Fruit fly (Drosophila melanogaster): Measurements from ENCODE around the gene Rcd-1.

Rcd-1 gene

DNA sequence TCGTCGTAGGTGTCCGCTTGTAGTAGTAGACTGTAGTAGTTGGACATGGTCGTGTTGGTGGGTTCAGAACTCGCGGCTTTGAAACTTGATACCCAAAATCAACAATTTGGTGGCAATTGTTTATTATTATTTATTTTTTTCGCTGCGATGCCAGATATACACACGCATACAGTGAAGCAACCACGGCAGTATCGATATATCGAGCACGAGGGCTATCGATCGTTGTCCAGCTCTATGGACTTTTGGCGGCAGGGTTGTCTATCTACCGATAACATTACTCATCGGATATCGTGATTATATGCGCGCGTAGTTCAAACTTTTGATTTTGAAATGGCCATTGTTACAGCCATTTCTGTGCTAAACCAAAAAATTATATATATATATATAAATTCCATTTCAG lies 36.9 kb upstream of the Rcd-1 start, which contains the start of gene CG14220 (continued):
- TF ChIP-seq ERR (GFP tag; optimal IDR thresholded peaks at IDR 0.05) (no peak), CG14860 (GFP tag; IDR thresholded peaks at IDR 0.05; ENCODE audit: partially characterized antibody) (peak; percentile 90), org-1 (GFP tag; optimal IDR thresholded peaks at IDR 0.05) (no peak), D (optimal IDR thresholded peaks at IDR 0.05) (no peak), D (GFP tag; optimal IDR thresholded peaks at IDR 0.05) (no peak), Ptx1 (GFP tag; IDR thresholded peaks at IDR 0.05) (no peak), danr (GFP tag; IDR thresholded peaks at IDR 0.05) (no peak), crol (GFP tag; IDR thresholded peaks at IDR 0.05) (no peak), HHEX (GFP tag; optimal IDR thresholded peaks at IDR 0.05) (no peak), CG17912 (GFP tag; optimal IDR thresholded peaks at IDR 0.05) (no peak), Optix (GFP tag; IDR thresholded peaks at IDR 0.05) (no peak), cas (GFP tag; IDR thresholded peaks at IDR 0.05) (no peak), oc (tag; optimal IDR thresholded peaks at IDR 0.05) (no peak), lbe (GFP tag; optimal IDR thresholded peaks at IDR 0.05) (peak; percentile 32), chif (GFP tag; optimal IDR thresholded peaks at IDR 0.05) (no peak), CG9727 (GFP tag; optimal IDR thresholded peaks at IDR 0.05) (no peak), CG18262 (tag; optimal IDR thresholded peaks at IDR 0.05) (peak; percentile 7), CG13287 (GFP tag; IDR thresholded peaks at IDR 0.05; ENCODE audit: partially characterized antibody) (peak; percentile 93), sd (tag; optimal IDR thresholded peaks at IDR 0.05) (no peak), odd (GFP tag; optimal IDR thresholded peaks at IDR 0.05) (no peak), croc (GFP tag; conservative IDR thresholded peaks at IDR 0.05) (no peak), Ets65A (GFP tag) (no peak), nerfin-1 (tag; optimal IDR thresholded peaks at IDR 0.05) (no peak), Side (GFP tag; optimal IDR thresholded peaks at IDR 0.05) (no peak), ssp (GFP tag; IDR thresholded peaks at IDR 0.05) (no peak), Bteb2 (GFP tag; optimal IDR thresholded peaks at IDR 0.05) (no peak), Xrp1 (GFP tag; IDR thresholded peaks at IDR 0.05) (0 out of 2 replicates have a peak, but pooled peaks have one; percentile 13), usp (GFP tag; optimal IDR thresholded peaks at IDR 0.05) (no peak), nau (GFP tag; optimal IDR thresholded peaks at IDR 0.05) (no peak), ab (GFP tag; optimal IDR thresholded peaks at IDR 0.05) (no peak), Sox102F (GFP tag; optimal IDR thresholded peaks at IDR 0.05) (no peak), YL-1 (GFP tag; optimal IDR thresholded peaks at IDR 0.05) (peak; percentile 63), lov (optimal IDR thresholded peaks at IDR 0.05) (no peak), lov (GFP tag; IDR thresholded peaks at IDR 0.05) (no peak), Hr3 (GFP tag; optimal IDR thresholded peaks at IDR 0.05) (no peak), gro (GFP tag; optimal IDR thresholded peaks at IDR 0.05) (peak; percentile 11), Dbx (GFP tag; IDR thresholded peaks at IDR 0.05) (no peak), CG10462 (GFP tag; optimal IDR thresholded peaks at IDR 0.05) (no peak), CG3726 (GFP tag; IDR thresholded peaks at IDR 0.05) (no peak), B-H1 (GFP tag; IDR thresholded peaks at IDR 0.05) (no peak), CG4424 (GFP tag; optimal IDR thresholded peaks at IDR 0.05) (no peak), CG10959 (GFP tag; IDR thresholded peaks at IDR 0.05) (no peak), CG9437 (GFP tag; optimal IDR thresholded peaks at IDR 0.05) (no peak), ATbp (GFP tag; optimal IDR thresholded peaks at IDR 0.05) (no peak), CG9797 (GFP tag; optimal IDR thresholded peaks at IDR 0.05) (peak; percentile 39), Usf (GFP tag; optimal IDR thresholded peaks at IDR 0.05) (no peak), ken (GFP tag; IDR thresholded peaks at IDR 0.05) (no peak), mam (GFP tag; optimal IDR thresholded peaks at IDR 0.05) (no peak), Poxn (GFP tag; IDR thresholded peaks at IDR 0.05) (no peak), pan (optimal IDR thresholded peaks at IDR 0.05) (no peak), pan (GFP tag; optimal IDR thresholded peaks at IDR 0.05 in 1 of 2, IDR thresholded peaks at IDR 0.05 in 1 of 2) (no peak), CG10543 (GFP tag; optimal IDR thresholded peaks at IDR 0.05) (peak; percentile 32), ci (GFP tag; IDR thresholded peaks at IDR 0.05) (no peak), toy (GFP tag; IDR thresholded peaks at IDR 0.05) (no peak)

Data from whole organism, embryonic.